Worm (Caenorhabditis elegans) whole organism, L2 larva: Measurements from ENCODE around the gene Y48D7A.1.

Experiments
- C34F6.9 ChIP-seq: fragments of 150-350 bp; optimal IDR thresholded peaks from 2 replicates; lab custom pipeline; 2014; ENCODE audit warnings: missing biosample characterization, missing genetic modification characterization
- F13H6.1 ChIP-seq: sonication (generic microtip); optimal IDR thresholded peaks from 2 replicates; lab custom pipeline; 2016; ENCODE audit warnings: missing genetic modification characterization, missing compliant biosample characterization
- R02D3.7 ChIP-seq: fragments of 150-350 bp; optimal IDR thresholded peaks from 2 replicates; lab custom pipeline; 2014; ENCODE audit warnings: missing biosample characterization, missing genetic modification characterization
- Y55F3AM.14 ChIP-seq: fragments of 200-800 bp; sonication (Bioruptor generic); optimal IDR thresholded peaks from 2 replicates; lab custom pipeline; 2018; ENCODE audit warnings: mild to moderate bottlenecking, missing genetic modification characterization, missing compliant biosample characterization
- alr-1 ChIP-seq: fragments of 150-350 bp; optimal IDR thresholded peaks from 2 replicates; lab custom pipeline; 2014; ENCODE audit warnings: missing biosample characterization, missing genetic modification characterization
- aly-2 ChIP-seq: fragments of 150-350 bp; optimal IDR thresholded peaks from 2 replicates; lab custom pipeline; 2014; ENCODE audit warnings: missing biosample characterization, missing genetic modification characterization
- ama-1 ChIP-seq: fragments of 150-350 bp; optimal IDR thresholded peaks from 2 replicates; lab custom pipeline; 2018; ENCODE audit warnings: inconsistent platforms
- blmp-1 ChIP-seq: sonication (generic microtip); optimal IDR thresholded peaks from 2 replicates; lab custom pipeline; 2017; ENCODE audit warnings: missing genetic modification characterization, mild to moderate bottlenecking, missing compliant biosample characterization, antibody characterized with exemption, moderate library complexity; ENCODE audit not compliant: insufficient read depth
- ceh-82 ChIP-seq: fragments of 150-350 bp; optimal IDR thresholded peaks from 2 replicates; lab custom pipeline; 2014; ENCODE audit warnings: missing biosample characterization, missing genetic modification characterization
- crh-2 ChIP-seq: sonication (generic microtip); optimal IDR thresholded peaks from 2 replicates; lab custom pipeline; 2017; ENCODE audit warnings: missing biosample characterization, missing genetic modification characterization
- dmd-4 ChIP-seq: sonication (generic microtip); optimal IDR thresholded peaks from 2 replicates; lab custom pipeline; 2017; ENCODE audit warnings: missing biosample characterization, missing genetic modification characterization
- egl-27 ChIP-seq: sonication (generic microtip); optimal IDR thresholded peaks from 3 replicates; lab custom pipeline; 2017; ENCODE audit warnings: missing biosample characterization, missing genetic modification reagents, missing genetic modification characterization
- elt-1 ChIP-seq: fragments of 150-350 bp; optimal IDR thresholded peaks from 2 replicates; lab custom pipeline; 2014; ENCODE audit warnings: missing biosample characterization, missing genetic modification characterization
- elt-3 ChIP-seq: sonication (generic microtip); optimal IDR thresholded peaks from 2 replicates; lab custom pipeline; 2017; ENCODE audit warnings: missing biosample characterization, missing genetic modification characterization
- fos-1 ChIP-seq: fragments of 150-350 bp; optimal IDR thresholded peaks from 2 replicates; lab custom pipeline; 2014; ENCODE audit warnings: missing biosample characterization, missing genetic modification characterization
- gmeb-1 ChIP-seq: fragments of 150-350 bp; optimal IDR thresholded peaks from 2 replicates; lab custom pipeline; 2014; ENCODE audit warnings: missing biosample characterization, missing genetic modification characterization
- lin-11 ChIP-seq: fragments of 150-350 bp; sonication (generic microtip); optimal IDR thresholded peaks from 2 replicates; lab custom pipeline; 2014; ENCODE audit warnings: missing biosample characterization, missing genetic modification characterization, inconsistent platforms, mixed read lengths
- lin-39 ChIP-seq: fragments of 150-350 bp; optimal IDR thresholded peaks from 2 replicates; lab custom pipeline; 2014; ENCODE audit warnings: missing biosample characterization, missing genetic modification reagents, missing genetic modification characterization
- lsy-2 ChIP-seq, 2 experiments: fragments of 150-350 bp in 1 of 2; sonication (generic microtip) in 1 of 2; optimal IDR thresholded peaks; 2 replicates each; lab custom pipeline; 2014 to 2017; ENCODE audit warnings: missing biosample characterization in 2 of 2, missing genetic modification characterization in 2 of 2
- mab-5 ChIP-seq: fragments of 150-350 bp; optimal IDR thresholded peaks from 2 replicates; lab custom pipeline; 2014; ENCODE audit warnings: missing biosample characterization, missing genetic modification characterization
- mdl-1 ChIP-seq, 2 experiments: fragments of 150-350 bp in 1 of 2; sonication (generic microtip) in 1 of 2; optimal IDR thresholded peaks; 2 replicates each; lab custom pipeline; 2017; ENCODE audit warnings: missing biosample characterization in 2 of 2, missing genetic modification characterization in 2 of 2
- nhr-10 ChIP-seq: sonication (generic microtip); optimal IDR thresholded peaks from 2 replicates; lab custom pipeline; 2017; ENCODE audit warnings: missing biosample characterization, missing genetic modification characterization
- nhr-11 ChIP-seq: fragments of 150-350 bp; optimal IDR thresholded peaks from 2 replicates; lab custom pipeline; 2014; ENCODE audit warnings: missing biosample characterization, missing genetic modification characterization
- nhr-12 ChIP-seq: fragments of 150-350 bp; optimal IDR thresholded peaks from 2 replicates; lab custom pipeline; 2014; ENCODE audit warnings: missing biosample characterization, missing genetic modification characterization
- nhr-129 ChIP-seq: fragments of 150-350 bp; optimal IDR thresholded peaks from 2 replicates; lab custom pipeline; 2014; ENCODE audit warnings: missing biosample characterization, missing genetic modification characterization
- nhr-21 ChIP-seq: fragments of 150-350 bp; optimal IDR thresholded peaks from 2 replicates; lab custom pipeline; 2014; ENCODE audit warnings: missing biosample characterization, missing genetic modification characterization
- nhr-23 ChIP-seq: fragments of 150-350 bp; optimal IDR thresholded peaks from 2 replicates; lab custom pipeline; 2014; ENCODE audit warnings: missing biosample characterization, missing genetic modification reagents, missing genetic modification characterization
- nhr-237 ChIP-seq: fragments of 150-350 bp; optimal IDR thresholded peaks from 2 replicates; lab custom pipeline; 2014; ENCODE audit warnings: missing biosample characterization, missing genetic modification characterization
- nhr-6 ChIP-seq: fragments of 150-350 bp; optimal IDR thresholded peaks from 2 replicates; lab custom pipeline; 2014; ENCODE audit warnings: missing biosample characterization, missing genetic modification characterization
- nhr-77 ChIP-seq: fragments of 150-350 bp; optimal IDR thresholded peaks from 2 replicates; lab custom pipeline; 2014; ENCODE audit warnings: missing biosample characterization, missing genetic modification characterization
- peb-1 ChIP-seq: fragments of 150-350 bp; optimal IDR thresholded peaks from 2 replicates; lab custom pipeline; 2014; ENCODE audit warnings: missing biosample characterization, missing genetic modification characterization
- sem-4 ChIP-seq: fragments of 150-350 bp; optimal IDR thresholded peaks from 2 replicates; lab custom pipeline; 2014; ENCODE audit warnings: missing biosample characterization, missing genetic modification reagents, missing genetic modification characterization
- skn-1 ChIP-seq: sonication (generic microtip); optimal IDR thresholded peaks from 2 replicates; lab custom pipeline; 2017; ENCODE audit warnings: missing biosample characterization, missing genetic modification characterization
- sma-3 ChIP-seq: sonication (generic microtip); optimal IDR thresholded peaks from 2 replicates; lab custom pipeline; 2016; ENCODE audit warnings: missing genetic modification reagents, missing genetic modification characterization, missing compliant biosample characterization
- sma-9 ChIP-seq, 2 experiments: fragments of 150-350 bp in 1 of 2; sonication (generic microtip) in 1 of 2; optimal IDR thresholded peaks; 2 replicates each; lab custom pipeline; 2014 to 2016; ENCODE audit warnings: missing genetic modification characterization in 2 of 2, mild to moderate bottlenecking in 1 of 2, missing biosample characterization in 1 of 2, missing compliant biosample characterization in 1 of 2, missing genetic modification reagents in 1 of 2, moderate library complexity in 1 of 2
- snpc-4 ChIP-seq: fragments of 150-350 bp; optimal IDR thresholded peaks from 2 replicates; lab custom pipeline; 2014; ENCODE audit warnings: missing biosample characterization, missing genetic modification characterization
- unc-55 ChIP-seq: fragments of 150-350 bp; sonication (generic microtip); optimal IDR thresholded peaks from 3 replicates; lab custom pipeline; 2014; ENCODE audit warnings: missing biosample characterization, missing genetic modification reagents, missing genetic modification characterization
- unc-62 ChIP-seq: fragments of 150-350 bp; optimal IDR thresholded peaks from 2 replicates; lab custom pipeline; 2014; ENCODE audit warnings: missing biosample characterization, missing genetic modification reagents, missing genetic modification characterization
- zag-1 ChIP-seq: fragments of 150-350 bp; optimal IDR thresholded peaks from 2 replicates; lab custom pipeline; 2014; ENCODE audit warnings: missing biosample characterization, missing genetic modification characterization
- ztf-1 ChIP-seq: fragments of 200-800 bp; sonication (Bioruptor generic); conservative IDR thresholded peaks from 2 replicates; pipeline ENCODE4 v1.3.6; 2022; ENCODE audit warnings: missing genetic modification characterization, missing compliant biosample characterization
- ztf-11 ChIP-seq: sonication (generic microtip); optimal IDR thresholded peaks from 2 replicates; lab custom pipeline; 2017; ENCODE audit warnings: missing biosample characterization, missing genetic modification characterization
- ztf-4 ChIP-seq: fragments of 150-350 bp; optimal IDR thresholded peaks from 2 replicates; lab custom pipeline; 2014; ENCODE audit warnings: missing biosample characterization, missing genetic modification characterization

The Y48D7A.1 gene

DNA sequence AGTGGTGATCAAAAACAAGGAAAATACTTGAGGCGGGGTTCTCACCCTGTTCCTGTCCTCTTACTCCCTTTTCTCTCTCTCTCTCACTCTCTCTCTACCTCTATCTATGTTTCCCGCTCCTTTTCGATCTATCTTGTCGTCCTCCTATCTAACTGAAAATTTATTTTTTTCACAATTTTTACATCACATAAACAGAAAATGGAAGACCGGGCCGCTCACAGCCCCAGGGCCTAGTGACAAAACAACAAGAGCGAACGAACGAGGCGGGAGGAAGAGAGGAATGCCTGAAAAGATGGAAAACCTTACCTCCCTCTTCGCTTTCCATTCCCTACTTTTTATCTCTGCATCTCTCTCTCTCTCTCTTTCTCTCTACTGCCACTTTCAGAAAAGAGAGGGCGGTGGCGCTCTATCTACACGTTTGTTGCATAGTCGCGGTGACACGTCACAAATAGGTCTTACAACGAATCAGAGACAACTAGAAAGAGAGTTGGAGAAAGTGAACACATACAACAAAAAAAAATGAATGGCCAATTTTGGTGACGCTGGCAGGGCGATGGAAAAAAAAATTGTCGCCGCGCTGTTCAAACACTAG, 38.4 kb upstream of the Y48D7A.1 start:
- TF ChIP-seq crh-2 (tag; lab: Kevin White, UChicago) (peak; percentile 72), zag-1 (tag; lab: Kevin White, UChicago) (no peak), sma-9 (GFP tag; optimal IDR thresholded peaks at IDR 0.05; lab: Kevin White, UChicago) (peak; percentile 10), sma-9 (tag; optimal IDR thresholded peaks at IDR 0.05; lab: Kevin White, UChicago) (no peak), ama-1 (lab: Kevin White, UChicago) (peak; percentile 13), fos-1 (tag; lab: Kevin White, UChicago) (peak; percentile 17), mdl-1 (tag; optimal IDR thresholded peaks at IDR 0.05; lab: Kevin White, UChicago) (no peak), blmp-1 (tag; lab: Kevin White, UChicago) (no peak)

- TF ChIP-seq nhr-77 (tag; lab: Kevin White, UChicago) (no peak), aly-2 (tag; lab: Kevin White, UChicago) (no peak), mab-5 (tag; lab: Kevin White, UChicago) (no peak), sma-9 (GFP tag; optimal IDR thresholded peaks at IDR 0.05; lab: Kevin White, UChicago) (peak; percentile 86), sma-9 (tag; optimal IDR thresholded peaks at IDR 0.05; lab: Kevin White, UChicago) (no peak), elt-1 (tag; lab: Kevin White, UChicago) (no peak), ztf-1 (GFP tag; lab: Robert Waterston, UW) (no peak), alr-1 (tag; lab: Kevin White, UChicago) (no peak), unc-62 (GFP tag; lab: Kevin White, UChicago) (peak; percentile 65), nhr-237 (tag; lab: Kevin White, UChicago) (no peak), nhr-10 (peak; percentile 51), gmeb-1 (tag; lab: Kevin White, UChicago) (peak; percentile 3), Y55F3AM.14 (peak; percentile 68), nhr-12 (tag; lab: Kevin White, UChicago) (no peak), nhr-129 (tag; lab: Kevin White, UChicago) (peak; percentile 94), lsy-2 (tag; optimal IDR thresholded peaks at IDR 0.05; lab: Kevin White, UChicago) (peak; percentile 9 to 83), zag-1 (tag; lab: Kevin White, UChicago) (peak; percentile 59), C34F6.9 (peak; percentile 93), ztf-4 (tag; lab: Kevin White, UChicago) (peak; percentile 67), ceh-82 (tag; lab: Kevin White, UChicago) (peak; percentile 51), lin-11 (tag; lab: Kevin White, UChicago) (peak; percentile 85), crh-2 (tag; lab: Kevin White, UChicago) (peak; percentile 58), blmp-1 (tag; lab: Kevin White, UChicago) (peak; percentile 2), elt-3 (tag; lab: Kevin White, UChicago) (no peak), sma-3 (GFP tag; lab: Kevin White, UChicago) (peak; percentile 67), unc-55 (GFP tag; lab: Kevin White, UChicago) (peak; percentile 51), lin-39 (no peak), ama-1 (lab: Kevin White, UChicago) (peak; percentile 72), sem-4 (tag; lab: Kevin White, UChicago) (peak; percentile 81), egl-27 (tag; lab: Kevin White, UChicago) (peak; percentile 43), F13H6.1 (peak; percentile 86), fos-1 (tag; lab: Kevin White, UChicago) (peak; percentile 73), mdl-1 (tag; optimal IDR thresholded peaks at IDR 0.05; lab: Kevin White, UChicago) (peak; percentile 81 to 95), dmd-4 (tag; lab: Kevin White, UChicago) (no peak), nhr-21 (peak; percentile 63)
Observed at ce11 chrX:2971542-2971988, 37.7 kb upstream of the Y48D7A.1 start.

DNA sequence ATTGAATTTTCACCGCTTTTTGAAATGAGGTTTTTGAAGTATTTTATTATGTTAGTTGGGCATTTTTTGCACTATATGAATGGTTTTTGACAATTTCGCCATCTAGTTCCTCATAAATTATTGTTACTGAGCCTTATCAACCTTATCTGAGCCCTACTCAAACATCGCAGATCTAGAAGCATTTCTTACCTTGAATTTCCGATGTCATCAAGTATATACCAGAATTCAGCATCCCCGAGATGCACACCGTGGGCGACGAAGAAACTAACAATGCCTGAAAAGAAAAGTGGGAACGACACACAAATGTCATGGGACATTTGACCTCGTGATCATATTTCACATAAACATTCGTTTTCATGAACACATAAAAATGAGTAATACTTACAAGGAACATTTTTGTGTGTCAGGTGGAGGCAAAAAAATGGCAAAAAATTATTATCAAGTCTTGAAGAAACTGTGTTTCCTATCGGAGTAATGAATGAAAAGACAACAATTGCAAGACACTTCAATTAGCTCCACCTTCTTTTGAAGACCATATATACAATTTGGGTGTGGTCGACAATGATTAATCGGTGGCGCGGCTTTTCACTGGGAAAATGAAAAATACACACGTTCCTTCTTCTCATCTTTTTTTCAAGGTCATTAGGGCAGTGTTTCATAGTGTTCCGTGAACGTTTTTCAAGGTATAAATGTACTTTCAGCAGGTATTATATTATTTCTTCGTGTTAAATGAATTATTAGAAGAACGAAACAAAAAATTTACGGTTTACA, 36.8 kb upstream of the Y48D7A.1 start:
- TF ChIP-seq ztf-1 (GFP tag; lab: Robert Waterston, UW) (no peak), sma-3 (GFP tag; lab: Kevin White, UChicago) (peak; percentile 44), elt-3 (tag; lab: Kevin White, UChicago) (no peak), nhr-23 (tag; lab: Kevin White, UChicago) (no peak), nhr-10 (no peak), crh-2 (tag; lab: Kevin White, UChicago) (peak; percentile 62), blmp-1 (tag; lab: Kevin White, UChicago) (peak; percentile 55), nhr-237 (tag; lab: Kevin White, UChicago) (no peak), Y55F3AM.14 (no peak), lsy-2 (tag; optimal IDR thresholded peaks at IDR 0.05; lab: Kevin White, UChicago) (peak in 1 of 2 experiments; percentile 14), snpc-4 (no peak), nhr-12 (tag; lab: Kevin White, UChicago) (no peak), unc-55 (GFP tag; lab: Kevin White, UChicago) (no peak), nhr-11 (tag; lab: Kevin White, UChicago) (no peak), sem-4 (tag; lab: Kevin White, UChicago) (no peak), elt-1 (tag; lab: Kevin White, UChicago) (no peak), ztf-11 (tag; lab: Kevin White, UChicago) (no peak), mdl-1 (tag; optimal IDR thresholded peaks at IDR 0.05; lab: Kevin White, UChicago) (no peak), mab-5 (tag; lab: Kevin White, UChicago) (no peak), peb-1 (no peak), F13H6.1 (peak; percentile 11), lin-39 (no peak), nhr-6 (no peak), nhr-129 (tag; lab: Kevin White, UChicago) (peak; percentile 68), gmeb-1 (tag; lab: Kevin White, UChicago) (no peak), sma-9 (GFP tag; optimal IDR thresholded peaks at IDR 0.05; lab: Kevin White, UChicago) (peak; percentile 18), sma-9 (tag; optimal IDR thresholded peaks at IDR 0.05; lab: Kevin White, UChicago) (no peak), skn-1 (tag; lab: Kevin White, UChicago) (no peak), R02D3.7 (tag; lab: Kevin White, UChicago) (no peak), unc-62 (GFP tag; lab: Kevin White, UChicago) (no peak)
